Worm (Caenorhabditis elegans) whole organism, young adult: ENCODE measurements around the gene F14E5.8.

Experiments
- B0019.2 ChIP-seq: fragments of 200-800 bp; sonication (Bioruptor generic); conservative IDR thresholded peaks from 2 replicates; pipeline ENCODE4 v1.3.6; 2022; ENCODE audit warnings: missing genetic modification reagents, missing genetic modification characterization, missing compliant biosample characterization
- B0261.1 ChIP-seq: sonication (generic microtip); optimal IDR thresholded peaks from 2 replicates; lab custom pipeline; 2016; ENCODE audit warnings: mild to moderate bottlenecking, missing genetic modification characterization, moderate library complexity, missing compliant biosample characterization
- C06A6.2 ChIP-seq: fragments of 200-800 bp; sonication (Bioruptor generic); conservative IDR thresholded peaks from 2 replicates; pipeline ENCODE4 v1.3.6; 2022; ENCODE audit warnings: missing genetic modification characterization, missing compliant biosample characterization
- C17E4.6 ChIP-seq: fragments of 200-800 bp; sonication (Bioruptor generic); IDR thresholded peaks from 2 replicates; pipeline ENCODE4 v1.3.6; 2022; ENCODE audit warnings: missing genetic modification reagents, missing genetic modification characterization, missing compliant biosample characterization
- D2030.7 ChIP-seq: fragments of 200-800 bp; sonication (Bioruptor generic); IDR thresholded peaks from 2 replicates; pipeline ENCODE4 v1.3.6; 2022; ENCODE audit warnings: missing genetic modification reagents, missing genetic modification characterization, missing compliant biosample characterization
- F33H1.4 ChIP-seq: fragments of 200-800 bp; sonication (Bioruptor generic); IDR thresholded peaks from 2 replicates; pipeline ENCODE4 v1.3.6; 2022; ENCODE audit warnings: missing genetic modification reagents, missing genetic modification characterization, missing compliant biosample characterization
- F52B5.7 ChIP-seq: sonication (generic microtip); optimal IDR thresholded peaks from 2 replicates; lab custom pipeline; 2016; ENCODE audit warnings: mild to moderate bottlenecking, missing genetic modification characterization, missing compliant biosample characterization
- F57A8.1 ChIP-seq: fragments of 200-800 bp; sonication (Bioruptor generic); optimal IDR thresholded peaks from 2 replicates; lab custom pipeline; 2018; ENCODE audit warnings: mild to moderate bottlenecking, missing genetic modification characterization, moderate library complexity, missing compliant biosample characterization
- K11D2.4 ChIP-seq: fragments of 200-800 bp; sonication (Bioruptor generic); IDR thresholded peaks from 2 replicates; pipeline ENCODE4 v1.3.6; 2022; ENCODE audit warnings: missing genetic modification reagents, missing genetic modification characterization, missing compliant biosample characterization
- K12H6.12 ChIP-seq: fragments of 200-800 bp; sonication (Bioruptor generic); optimal IDR thresholded peaks from 2 replicates; lab custom pipeline; 2018; ENCODE audit warnings: mild to moderate bottlenecking, missing genetic modification characterization, missing compliant biosample characterization
- T26A5.8 ChIP-seq: sonication (generic microtip); optimal IDR thresholded peaks from 2 replicates; lab custom pipeline; 2016; ENCODE audit warnings: missing genetic modification characterization, missing compliant biosample characterization
- Y53F4B.3 ChIP-seq: fragments of 200-800 bp; sonication (Bioruptor generic); IDR thresholded peaks from 2 replicates; pipeline ENCODE4 v1.3.6; 2022; ENCODE audit warnings: missing genetic modification reagents, missing genetic modification characterization, missing compliant biosample characterization
- Y56A3A.18 ChIP-seq: fragments of 200-800 bp; sonication (Bioruptor generic); IDR thresholded peaks from 2 replicates; pipeline ENCODE4 v1.3.6; 2022; ENCODE audit warnings: missing genetic modification reagents, missing genetic modification characterization, missing compliant biosample characterization
- akir-1 ChIP-seq: fragments of 200-800 bp; sonication (Bioruptor generic); optimal IDR thresholded peaks from 2 replicates; lab custom pipeline; 2018; ENCODE audit warnings: mild to moderate bottlenecking, missing genetic modification characterization, moderate library complexity, missing compliant biosample characterization
- aptf-2 ChIP-seq: fragments of 200-800 bp; sonication (Bioruptor generic); conservative IDR thresholded peaks from 2 replicates; pipeline ENCODE4 v1.3.6; 2022; ENCODE audit warnings: missing genetic modification reagents, missing genetic modification characterization, missing compliant biosample characterization
- athp-1 ChIP-seq: sonication (generic microtip); optimal IDR thresholded peaks from 2 replicates; lab custom pipeline; 2017; ENCODE audit warnings: mild to moderate bottlenecking, missing genetic modification characterization, missing compliant biosample characterization
- attf-3 ChIP-seq: fragments of 200-800 bp; sonication (Bioruptor generic); conservative IDR thresholded peaks from 2 replicates; pipeline ENCODE4 v1.3.6; 2022; ENCODE audit warnings: missing genetic modification reagents, missing genetic modification characterization, missing compliant biosample characterization
- bed-2 ChIP-seq: fragments of 200-800 bp; sonication (Bioruptor generic); IDR thresholded peaks from 2 replicates; pipeline ENCODE4 v1.3.6; 2022; ENCODE audit warnings: missing genetic modification reagents, missing genetic modification characterization, missing compliant biosample characterization
- ceh-27 ChIP-seq: fragments of 200-800 bp; sonication (Bioruptor generic); optimal IDR thresholded peaks from 2 replicates; lab custom pipeline; 2018; ENCODE audit warnings: mild to moderate bottlenecking, missing genetic modification characterization, moderate library complexity, missing compliant biosample characterization
- ceh-91 ChIP-seq: fragments of 200-800 bp; sonication (Bioruptor generic); IDR thresholded peaks from 2 replicates; pipeline ENCODE4 v1.3.6; 2022; ENCODE audit warnings: missing genetic modification reagents, missing genetic modification characterization, missing compliant biosample characterization
- chd-7 ChIP-seq: sonication (generic microtip); optimal IDR thresholded peaks from 2 replicates; lab custom pipeline; 2016; ENCODE audit warnings: mild to moderate bottlenecking, missing genetic modification characterization, moderate library complexity, missing compliant biosample characterization
- die-1 ChIP-seq: sonication (generic microtip); optimal IDR thresholded peaks from 2 replicates; lab custom pipeline; 2016; ENCODE audit warnings: missing genotype, mild to moderate bottlenecking, missing genetic modification characterization, missing compliant biosample characterization
- dpl-1 ChIP-seq: fragments of 150-350 bp; optimal IDR thresholded peaks from 2 replicates; lab custom pipeline; 2014; ENCODE audit warnings: missing biosample characterization, missing genetic modification reagents, missing genetic modification characterization
- efl-1 ChIP-seq: fragments of 150-350 bp; optimal IDR thresholded peaks from 2 replicates; lab custom pipeline; 2014; ENCODE audit warnings: missing biosample characterization, missing genetic modification reagents, missing genetic modification characterization
- egl-18 ChIP-seq: fragments of 200-800 bp; sonication (Bioruptor generic); IDR thresholded peaks from 2 replicates; pipeline ENCODE4 v1.3.6; 2022; ENCODE audit warnings: missing genetic modification reagents, missing genetic modification characterization, missing compliant biosample characterization
- egl-44 ChIP-seq: fragments of 200-800 bp; sonication (Bioruptor generic); IDR thresholded peaks from 2 replicates; pipeline ENCODE4 v1.3.6; 2022; ENCODE audit warnings: missing genetic modification reagents, missing genetic modification characterization, missing compliant biosample characterization
- fkh-3 ChIP-seq: sonication (generic microtip); optimal IDR thresholded peaks from 2 replicates; lab custom pipeline; 2016; ENCODE audit warnings: mild to moderate bottlenecking, missing genetic modification characterization, missing compliant biosample characterization
- hlh-12 ChIP-seq: sonication (generic microtip); optimal IDR thresholded peaks from 2 replicates; lab custom pipeline; 2016; ENCODE audit warnings: missing genetic modification characterization, missing compliant biosample characterization
- hlh-26 ChIP-seq: fragments of 200-800 bp; sonication (Bioruptor generic); conservative IDR thresholded peaks from 2 replicates; pipeline ENCODE4 v1.3.6; 2022; ENCODE audit warnings: missing genetic modification reagents, missing genetic modification characterization, missing compliant biosample characterization
- hmg-1.2 ChIP-seq: fragments of 200-800 bp; sonication (Bioruptor generic); IDR thresholded peaks from 2 replicates; pipeline ENCODE4 v1.3.6; 2022; ENCODE audit warnings: missing genetic modification reagents, missing genetic modification characterization, missing compliant biosample characterization
- hrde-1 ChIP-seq: sonication (generic microtip); optimal IDR thresholded peaks from 2 replicates; lab custom pipeline; 2016; ENCODE audit warnings: missing genetic modification characterization, mild to moderate bottlenecking, missing compliant biosample characterization, moderate library complexity, missing genotype, missing genetic modification reagents, borderline replicate concordance
- lin-26 ChIP-seq: fragments of 200-800 bp; sonication (Bioruptor generic); IDR thresholded peaks from 2 replicates; pipeline ENCODE4 v1.3.6; 2022; ENCODE audit warnings: missing genetic modification reagents, missing genetic modification characterization, missing compliant biosample characterization
- lin-54 ChIP-seq: fragments of 200-800 bp; sonication (Bioruptor generic); optimal IDR thresholded peaks from 2 replicates; lab custom pipeline; 2018; ENCODE audit warnings: mild to moderate bottlenecking, missing genetic modification characterization, missing compliant biosample characterization
- lir-1 ChIP-seq: fragments of 200-800 bp; sonication (Bioruptor generic); conservative IDR thresholded peaks from 2 replicates; pipeline ENCODE4 v1.3.6; 2022; ENCODE audit warnings: missing genetic modification reagents, missing genetic modification characterization, missing compliant biosample characterization
- lsl-1 ChIP-seq: fragments of 200-800 bp; sonication (Bioruptor generic); optimal IDR thresholded peaks from 2 replicates; lab custom pipeline; 2018; ENCODE audit warnings: mild to moderate bottlenecking, missing genetic modification characterization, moderate library complexity, missing compliant biosample characterization
- madf-3 ChIP-seq: fragments of 200-800 bp; sonication (Bioruptor generic); IDR thresholded peaks from 2 replicates; pipeline ENCODE4 v1.3.6; 2022; ENCODE audit warnings: missing genetic modification reagents, missing genetic modification characterization, missing compliant biosample characterization
- madf-6 ChIP-seq: fragments of 200-800 bp; sonication (Bioruptor generic); IDR thresholded peaks from 2 replicates; pipeline ENCODE4 v1.3.6; 2022; ENCODE audit warnings: missing genetic modification reagents, missing genetic modification characterization, missing compliant biosample characterization
- nfyb-1 ChIP-seq: fragments of 200-800 bp; sonication (Bioruptor generic); IDR thresholded peaks from 2 replicates; pipeline ENCODE4 v1.3.6; 2022; ENCODE audit warnings: missing genetic modification reagents, missing genetic modification characterization, missing compliant biosample characterization
- nhr-179 ChIP-seq: sonication (generic microtip); optimal IDR thresholded peaks from 2 replicates; lab custom pipeline; 2016; ENCODE audit warnings: mild to moderate bottlenecking, missing genetic modification characterization, missing compliant biosample characterization
- pha-4 ChIP-seq: fragments of 150-350 bp; sonication (generic microtip); optimal IDR thresholded peaks from 2 replicates; lab custom pipeline; 2014; ENCODE audit warnings: missing biosample characterization, missing genetic modification reagents, missing genetic modification characterization
- rpc-1 ChIP-seq, 2 experiments: fragments of 150-350 bp in 1 of 2; sonication (generic microtip) in 1 of 2; optimal IDR thresholded peaks; 2 replicates each; lab custom pipeline; 2014 to 2018; ENCODE audit warnings: missing biosample characterization in 1 of 2, missing genetic modification characterization in 1 of 2, missing genetic modification reagents in 1 of 2, missing genotype in 1 of 2
- sdz-38 ChIP-seq: sonication (generic microtip); optimal IDR thresholded peaks from 2 replicates; lab custom pipeline; 2016; ENCODE audit warnings: missing genotype, missing genetic modification characterization, missing compliant biosample characterization
- snpc-3.4 ChIP-seq: sonication (generic microtip); optimal IDR thresholded peaks from 2 replicates; lab custom pipeline; 2017; ENCODE audit warnings: missing genetic modification characterization, mild to moderate bottlenecking, missing compliant biosample characterization, antibody characterized with exemption, moderate library complexity, missing genotype, missing genetic modification reagents
- somi-1 ChIP-seq: fragments of 200-800 bp; sonication (Bioruptor generic); optimal IDR thresholded peaks from 2 replicates; lab custom pipeline; 2018; ENCODE audit warnings: mild to moderate bottlenecking, missing genetic modification characterization, missing compliant biosample characterization
- tlf-1 ChIP-seq: fragments of 200-800 bp; sonication (Bioruptor generic); optimal IDR thresholded peaks from 2 replicates; lab custom pipeline; 2018; ENCODE audit warnings: mild to moderate bottlenecking, missing genetic modification characterization, missing compliant biosample characterization
- unc-62 ChIP-seq: fragments of 150-350 bp; optimal IDR thresholded peaks from 2 replicates; lab custom pipeline; 2014; ENCODE audit warnings: missing biosample characterization, missing genetic modification reagents, missing genetic modification characterization
- ztf-25 ChIP-seq: fragments of 200-800 bp; sonication (Bioruptor generic); IDR thresholded peaks from 2 replicates; pipeline ENCODE4 v1.3.6; 2022; ENCODE audit warnings: missing genetic modification reagents, missing genetic modification characterization, missing compliant biosample characterization

The F14E5.8 gene

DNA sequence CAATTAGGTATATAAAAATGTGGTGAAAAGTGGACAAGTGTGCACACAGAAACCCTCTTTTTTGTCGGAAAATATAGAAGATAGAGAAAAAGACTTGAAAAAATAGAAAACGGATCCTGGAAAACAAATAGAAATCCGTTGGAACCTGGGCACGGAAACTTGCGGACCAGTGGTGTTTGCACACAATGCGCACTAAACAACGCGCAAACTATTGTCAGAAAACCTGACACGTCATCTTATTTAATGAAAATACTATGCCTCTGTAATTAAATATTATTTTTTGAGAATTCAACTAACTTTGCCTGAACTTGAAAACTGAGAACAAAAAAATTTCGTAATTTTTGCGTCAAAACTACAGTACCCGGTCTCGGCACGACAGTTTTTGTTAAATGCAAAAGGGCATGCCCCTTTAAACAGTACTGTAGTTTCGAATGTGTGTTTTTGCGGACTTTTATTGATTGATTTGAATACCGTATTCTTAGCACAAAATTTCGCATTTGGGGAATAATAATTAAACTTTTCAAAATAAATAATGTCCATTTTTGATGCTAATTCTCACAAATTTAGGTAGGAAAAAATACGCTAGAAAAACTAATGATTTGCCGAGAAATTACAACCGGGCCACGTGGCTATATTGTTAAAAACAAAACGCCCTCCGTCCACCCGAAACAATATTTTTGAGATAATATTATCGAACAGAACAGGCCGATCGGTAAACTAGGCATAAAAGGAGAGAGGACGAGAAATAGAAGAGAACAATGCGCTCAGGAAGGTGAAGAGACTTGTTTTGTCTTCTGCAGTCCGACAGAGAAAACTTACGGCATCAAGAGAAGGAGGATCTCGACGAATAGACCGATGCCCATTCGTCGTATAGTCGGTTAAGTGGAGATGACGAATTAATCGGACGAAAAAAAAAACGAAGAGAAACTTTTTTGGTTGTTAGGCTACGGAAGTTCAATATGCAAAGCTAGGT, 9.3 kb downstream of the F14E5.8 start (continued):
- TF ChIP-seq C06A6.2 (GFP tag; lab: Robert Waterston, UW) (no peak), snpc-3.4 (peak; percentile 38), madf-3 (no peak), B0019.2 (GFP tag; lab: Robert Waterston, UW) (peak; percentile 38; the same call in 1 of the 2 replicates), nfyb-1 (GFP tag; lab: Robert Waterston, UW) (0 out of 2 replicates have a peak, but pooled peaks have one; percentile 26), F52B5.7 (tag; lab: Kevin White, UChicago) (no peak), hrde-1 (tag; lab: Kevin White, UChicago) (no peak), madf-6 (GFP tag; lab: Robert Waterston, UW) (peak; percentile 87), die-1 (tag; lab: Kevin White, UChicago) (no peak), somi-1 (GFP tag; lab: Kevin White, UChicago) (no peak), lir-1 (GFP tag; lab: Robert Waterston, UW) (no peak), rpc-1 (optimal IDR thresholded peaks at IDR 0.05; lab: Kevin White, UChicago) (no peak), rpc-1 (tag; optimal IDR thresholded peaks at IDR 0.05; lab: Kevin White, UChicago) (no peak), hlh-12 (tag; lab: Kevin White, UChicago) (no peak), attf-3 (no peak), sdz-38 (tag; lab: Kevin White, UChicago) (no peak), lin-26 (GFP tag; lab: Robert Waterston, UW) (no peak), T26A5.8 (tag; lab: Kevin White, UChicago) (no peak), tlf-1 (GFP tag; lab: Kevin White, UChicago) (no peak), unc-62 (GFP tag; lab: Kevin White, UChicago) (no peak), hmg-1.2 (GFP tag; lab: Robert Waterston, UW) (peak; percentile 15; the same call in 1 of the 2 replicates), nhr-179 (tag; lab: Kevin White, UChicago) (no peak), fkh-3 (tag; lab: Kevin White, UChicago) (no peak), F33H1.4 (GFP tag; lab: Robert Waterston, UW) (peak; percentile 83), ztf-25 (GFP tag; lab: Robert Waterston, UW) (no peak), athp-1 (tag; lab: Kevin White, UChicago) (peak; percentile 98), ceh-91 (peak; percentile 70), egl-44 (no peak), chd-7 (tag; lab: Kevin White, UChicago) (no peak), lsl-1 (GFP tag; lab: Kevin White, UChicago) (peak; percentile 98), K12H6.12 (tag; lab: Kevin White, UChicago) (no peak), B0261.1 (no peak), efl-1 (GFP tag; lab: Kevin White, UChicago) (peak; percentile 24), bed-2 (no peak), hlh-26 (GFP tag; lab: Robert Waterston, UW) (no peak), C17E4.6 (GFP tag; lab: Robert Waterston, UW) (no peak), D2030.7 (peak; percentile 76), aptf-2 (no peak), dpl-1 (no peak), F57A8.1 (GFP tag; lab: Kevin White, UChicago) (no peak), lin-54 (GFP tag; lab: Kevin White, UChicago) (peak; percentile 47), pha-4 (tag; lab: Kevin White, UChicago) (no peak), akir-1 (no peak), Y53F4B.3 (GFP tag; lab: Robert Waterston, UW) (no peak), K11D2.4 (no peak), Y56A3A.18 (GFP tag; lab: Robert Waterston, UW) (no peak), ceh-27 (no peak), egl-18 (no peak)
